Worm (Caenorhabditis elegans) whole organism, L4/young adult: ENCODE measurements around the gene unc-1.

ENCODE experiments used
- dao-5 ChIP-seq: sonication (generic microtip); optimal IDR thresholded peaks from 2 replicates; lab custom pipeline; 2016; ENCODE audit warnings: missing genotype, missing genetic modification characterization, moderate library complexity, missing compliant biosample characterization
- him-1 ChIP-seq: sonication (generic microtip); optimal IDR thresholded peaks from 2 replicates; lab custom pipeline; 2016; ENCODE audit warnings: missing genotype, missing genetic modification reagents, missing genetic modification characterization, missing compliant biosample characterization

DNA sequence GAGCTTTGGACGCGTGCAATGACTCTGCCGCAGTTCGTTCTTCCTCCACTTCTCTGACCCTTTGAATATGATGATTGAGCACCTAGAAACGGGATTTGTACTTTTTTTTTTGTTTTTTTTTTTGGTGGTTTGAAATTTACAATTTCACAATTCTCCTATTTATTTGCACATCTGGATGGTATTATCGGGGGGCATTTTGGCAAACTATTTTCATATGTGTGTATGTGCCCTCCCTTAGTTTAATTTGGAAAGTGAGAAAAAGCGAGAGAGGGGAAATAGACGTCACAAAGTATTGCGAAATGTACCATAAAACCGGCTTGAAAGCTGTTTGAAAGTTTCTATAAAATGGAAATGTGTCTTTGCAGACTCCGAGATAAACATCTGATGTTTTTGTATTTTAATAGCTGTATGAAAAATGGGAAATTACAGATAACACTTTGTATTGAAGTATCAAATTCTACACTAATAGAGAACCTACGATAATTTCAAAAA is 24.2 kb upstream of the unc-1 start:
- TF ChIP-seq dao-5 (tag; lab: Kevin White, UChicago) (no peak), him-1 (tag; lab: Kevin White, UChicago) (peak; percentile 17)
